Worm (Caenorhabditis elegans): ENCODE results near the gene fbxb-119.

Gene fbxb-119

ce11 chrV:18323231-18323630 lies 4.8 kb downstream of the fbxb-119 start, which contains the start of gene B0462.5:
B0462.5 (minus strand) TSS chrV:18323331.
- no peak for TF ChIP-seq snpc-4 (tag; optimal IDR thresholded peaks at IDR 0.05)
- TF ChIP-seq elt-2 (tag; optimal IDR thresholded peaks at IDR 0.05): peak; percentile 50
- no peak for TF ChIP-seq pha-4 (tag; optimal IDR thresholded peaks at IDR 0.05)
- TF ChIP-seq pqm-1 (tag; optimal IDR thresholded peaks at IDR 0.05): peak; percentile 3
- TF ChIP-seq lsy-12 (tag; optimal IDR thresholded peaks at IDR 0.05): no peak

ce11 chrV:18324525-18324924 lies 6.1 kb downstream of the fbxb-119 start:
- peak; percentile 15 for TF ChIP-seq pqm-1 (tag; optimal IDR thresholded peaks at IDR 0.05)
- no peak for TF ChIP-seq ztf-4 (tag; optimal IDR thresholded peaks at IDR 0.05)
- TF ChIP-seq unc-39 (tag; optimal IDR thresholded peaks at IDR 0.05): no peak
- peak; percentile 51 for TF ChIP-seq jun-1 (tag; optimal IDR thresholded peaks at IDR 0.05)
- TF ChIP-seq nhr-23 (tag; optimal IDR thresholded peaks at IDR 0.05): no peak
- no peak for TF ChIP-seq nhr-237 (tag; optimal IDR thresholded peaks at IDR 0.05)
- TF ChIP-seq hmg-11 (tag; optimal IDR thresholded peaks at IDR 0.05): no peak
- no peak for TF ChIP-seq ama-1 (optimal IDR thresholded peaks at IDR 0.05)
- TF ChIP-seq unc-62 (GFP tag; optimal IDR thresholded peaks at IDR 0.05): no peak
- TF ChIP-seq daf-12 (tag; optimal IDR thresholded peaks at IDR 0.05): no peak
- peak; percentile 73 for TF ChIP-seq elt-2 (tag; optimal IDR thresholded peaks at IDR 0.05)
- peak; percentile 9 for TF ChIP-seq pha-4 (tag; optimal IDR thresholded peaks at IDR 0.05)
- no peak for TF ChIP-seq elt-3 (tag; optimal IDR thresholded peaks at IDR 0.05)
- TF ChIP-seq tbx-2 (tag; optimal IDR thresholded peaks at IDR 0.05): no peak

ce11 chrV:18331086-18331485 lies 12.7 kb downstream of the fbxb-119 start, which contains the start of gene B0462.4:
B0462.4 (minus strand) TSS chrV:18331186.
- TF ChIP-seq lsy-12 (tag; optimal IDR thresholded peaks at IDR 0.05) (no peak), mml-1 (tag; optimal IDR thresholded peaks at IDR 0.05) (no peak), fkh-10 (GFP tag; optimal IDR thresholded peaks at IDR 0.05) (no peak), zag-1 (tag; optimal IDR thresholded peaks at IDR 0.05) (no peak), ceh-82 (tag; optimal IDR thresholded peaks at IDR 0.05) (no peak), fkh-2 (tag; optimal IDR thresholded peaks at IDR 0.05) (no peak)

ce11 chrV:18337643-18338042 lies 19.2 kb downstream of the fbxb-119 start:
- TF ChIP-seq jun-1 (tag; optimal IDR thresholded peaks at IDR 0.05): no peak
- TF ChIP-seq sea-2 (GFP tag; optimal IDR thresholded peaks at IDR 0.05): no peak
- TF ChIP-seq tbx-2 (tag; optimal IDR thresholded peaks at IDR 0.05): no peak
- TF ChIP-seq ceh-28 (tag; optimal IDR thresholded peaks at IDR 0.05): peak; percentile 57
- TF ChIP-seq eor-1 (tag; optimal IDR thresholded peaks at IDR 0.05): no peak

- TF ChIP-seq elt-1 (tag; optimal IDR thresholded peaks at IDR 0.05): no peak
- TF ChIP-seq nhr-12 (tag; optimal IDR thresholded peaks at IDR 0.05): no peak
- TF ChIP-seq R02D3.7 (tag; optimal IDR thresholded peaks at IDR 0.05): no peak
- no peak for TF ChIP-seq lsy-12 (tag; optimal IDR thresholded peaks at IDR 0.05)
- no peak for TF ChIP-seq nhr-67 (tag; optimal IDR thresholded peaks at IDR 0.05)
- TF ChIP-seq elt-3 (tag; optimal IDR thresholded peaks at IDR 0.05): no peak
- no peak for TF ChIP-seq skn-1 (tag; optimal IDR thresholded peaks at IDR 0.05)
- TF ChIP-seq nfya-1 (tag; optimal IDR thresholded peaks at IDR 0.05; ENCODE audit: insufficient read depth): no peak
These were observed 21.4 kb downstream of the fbxb-119 start, which contains the start of gene C08E8.10 for ce11 chrV:18339807-18340206. C08E8.10 (minus strand) TSS chrV:18339907.

ce11 chrV:18344194-18344593 lies 25.8 kb downstream of the fbxb-119 start:
- no peak for TF ChIP-seq nhr-237 (tag; optimal IDR thresholded peaks at IDR 0.05)
- TF ChIP-seq elt-3 (tag; optimal IDR thresholded peaks at IDR 0.05): no peak
- no peak for TF ChIP-seq fkh-10 (GFP tag; optimal IDR thresholded peaks at IDR 0.05)
- no peak for TF ChIP-seq unc-39 (tag; optimal IDR thresholded peaks at IDR 0.05)
- TF ChIP-seq ceh-9 (tag; optimal IDR thresholded peaks at IDR 0.05): no peak
- TF ChIP-seq pha-4 (tag; optimal IDR thresholded peaks at IDR 0.05): no peak
- no peak for TF ChIP-seq ceh-16 (tag; optimal IDR thresholded peaks at IDR 0.05)
- no peak for TF ChIP-seq nhr-23 (tag; optimal IDR thresholded peaks at IDR 0.05)
- no peak for TF ChIP-seq ZK546.5 (tag; optimal IDR thresholded peaks at IDR 0.05)
- no peak for TF ChIP-seq ztf-4 (tag; optimal IDR thresholded peaks at IDR 0.05)
- no peak for TF ChIP-seq aly-2 (tag; optimal IDR thresholded peaks at IDR 0.05)
- no peak for TF ChIP-seq nhr-28 (tag; optimal IDR thresholded peaks at IDR 0.05)
- TF ChIP-seq egl-5 (tag; optimal IDR thresholded peaks at IDR 0.05): no peak
